Worm (Caenorhabditis elegans): Measurements from ENCODE around the gene ndus-8.

DNA sequence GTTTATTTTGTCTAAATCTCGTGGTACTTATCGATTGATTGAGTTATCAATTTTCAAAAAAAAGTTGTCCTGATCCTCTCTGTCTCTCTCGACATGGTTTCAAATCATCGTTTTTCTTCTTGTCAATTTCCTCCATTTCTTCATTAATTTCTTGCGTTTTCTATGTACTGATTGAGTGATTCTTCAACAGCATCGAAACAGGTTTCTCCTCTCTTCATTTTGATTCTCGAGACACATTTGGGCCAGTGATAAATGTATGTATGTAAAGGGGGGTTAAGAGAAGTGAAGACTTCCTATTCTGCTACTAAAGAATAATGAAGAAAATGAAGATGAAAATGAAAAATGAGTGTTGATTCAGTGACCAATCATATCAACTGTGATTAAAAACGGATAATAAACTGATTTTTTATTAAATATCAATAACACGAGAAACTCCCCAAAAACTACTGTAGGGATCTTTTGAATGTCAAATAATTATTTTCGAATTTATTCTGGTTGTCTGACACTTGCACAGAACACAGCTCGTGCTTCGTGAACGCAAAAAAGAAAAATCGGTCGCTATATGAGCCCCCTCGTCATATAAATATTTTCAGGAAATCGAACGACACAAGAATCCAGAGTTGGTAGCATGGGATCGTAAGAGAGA, 30.7 kb downstream of the ndus-8 start:
- TF ChIP-seq W03F9.2 (tag; optimal IDR thresholded peaks at IDR 0.05) (no peak), him-1 (tag; optimal IDR thresholded peaks at IDR 0.05) (no peak)

All from whole organism, L4/young adult.